Fruit fly (Drosophila melanogaster): ENCODE measurements around the gene muc.
A peak's percentile ranks its signal among the peaks of the same experiment; 100 is the strongest.

muc gene

DNA sequence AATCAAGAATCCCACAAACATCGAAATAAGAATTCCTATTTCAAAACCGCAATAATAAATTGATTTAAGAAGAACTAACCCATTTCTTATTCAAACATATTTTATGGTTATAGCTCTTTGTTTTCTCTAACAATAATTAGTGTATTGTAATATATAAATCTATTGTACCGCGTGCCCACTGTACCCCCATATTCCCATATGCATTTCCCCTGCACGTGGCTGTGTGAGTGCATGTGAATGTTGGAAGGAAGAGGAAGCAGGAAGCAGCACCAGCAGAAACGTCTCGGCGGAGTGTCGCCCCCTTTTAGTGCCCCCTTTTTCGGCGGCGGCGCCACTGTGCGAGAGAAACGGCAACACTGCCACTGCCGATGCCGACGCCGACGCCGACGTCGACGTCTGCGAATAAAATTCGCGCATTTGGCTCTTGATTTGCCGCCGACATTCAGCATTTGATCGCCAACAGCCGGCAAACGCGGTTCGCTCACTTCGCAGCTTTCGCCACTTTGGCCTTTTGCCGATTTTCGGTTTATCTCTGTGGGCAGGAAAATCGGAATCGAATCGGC lies 3.3 kb upstream of the muc start (continued):
- TF ChIP-seq pzg (GFP tag; optimal IDR thresholded peaks at IDR 0.05) (peak; percentile 18), CG33213 (GFP tag; optimal IDR thresholded peaks at IDR 0.05) (peak; percentile 21), fu2 (GFP tag; optimal IDR thresholded peaks at IDR 0.05) (peak; percentile 23), ara (GFP tag; IDR thresholded peaks at IDR 0.05) (no peak), chinmo (GFP tag; IDR thresholded peaks at IDR 0.05; ENCODE audit: partially characterized antibody) (no peak)

DNA sequence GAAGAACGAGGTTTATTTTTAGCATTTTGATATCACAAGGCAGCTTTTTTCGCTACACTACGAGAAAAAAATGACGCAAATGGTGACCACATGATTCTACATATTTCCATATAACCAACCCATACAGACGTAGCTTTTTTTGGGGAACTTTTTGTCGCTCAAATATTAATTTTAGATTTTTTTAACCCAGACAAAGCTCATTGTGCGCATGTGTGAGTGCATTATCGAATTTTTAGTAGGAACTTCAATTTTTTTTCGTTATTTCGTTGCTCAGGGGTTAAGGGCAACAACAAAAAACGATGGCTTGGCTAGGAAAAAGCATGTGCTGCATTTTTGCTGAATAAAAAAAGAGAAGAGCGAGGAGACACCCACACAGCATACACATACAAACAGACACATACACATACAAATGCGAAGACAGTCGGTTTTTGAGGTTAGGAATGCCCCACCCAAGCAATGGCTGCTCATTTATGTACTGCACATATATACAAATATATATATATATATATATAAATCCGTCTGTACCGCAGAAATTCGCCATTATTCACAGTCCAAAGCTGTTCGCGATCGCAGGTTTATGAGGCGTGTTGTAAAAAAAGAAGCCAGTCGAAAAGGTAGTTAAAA lies 2.3 kb upstream of the muc start:
- TF ChIP-seq CG17361 (GFP tag; IDR thresholded peaks at IDR 0.05) (no peak), eve (GFP tag; optimal IDR thresholded peaks at IDR 0.05) (peak in 1 of 2 experiments; percentile 19), CG11504 (tag; optimal IDR thresholded peaks at IDR 0.05) (peak; percentile 5), cg (GFP tag; optimal IDR thresholded peaks at IDR 0.05) (no peak), CG4360 (GFP tag; IDR thresholded peaks at IDR 0.05) (0 out of 2 replicates have a peak, but pooled peaks have one; percentile 12), CG10209 (GFP tag; optimal IDR thresholded peaks at IDR 0.05) (no peak), CG30403 (GFP tag; optimal IDR thresholded peaks at IDR 0.05) (no peak), Fer1 (GFP tag; optimal IDR thresholded peaks at IDR 0.05) (no peak), Med (GFP tag) (peak; percentile 74), CG13123 (GFP tag; optimal IDR thresholded peaks at IDR 0.05) (no peak), Hey (tag; optimal IDR thresholded peaks at IDR 0.05) (no peak), corto (GFP tag; optimal IDR thresholded peaks at IDR 0.05) (peak; percentile 7), CG17568 (GFP tag; optimal IDR thresholded peaks at IDR 0.05) (no peak), chinmo (GFP tag; IDR thresholded peaks at IDR 0.05; ENCODE audit: partially characterized antibody) (0 out of 4 replicates have a peak, but pooled peaks have one; percentile 29), CG2120 (GFP tag; optimal IDR thresholded peaks at IDR 0.05) (peak; percentile 30), gem (tag; optimal IDR thresholded peaks at IDR 0.05) (peak; percentile 7), Ets65A (GFP tag) (peak; percentile 52), row (GFP tag; IDR thresholded peaks at IDR 0.05) (peak; percentile 19; the same call in 1 of the 3 replicates), sd (tag; optimal IDR thresholded peaks at IDR 0.05) (peak; percentile 47), HHEX (GFP tag; optimal IDR thresholded peaks at IDR 0.05) (peak; percentile 28), bsh (GFP tag; optimal IDR thresholded peaks at IDR 0.05) (peak in 1 of 2 experiments; percentile 33), ttk (GFP tag; IDR thresholded peaks at IDR 0.05) (0 out of 2 replicates have a peak, but pooled peaks have one; percentile 22), MBD-R2 (GFP tag; IDR thresholded peaks at IDR 0.05) (0 out of 2 replicates have a peak, but pooled peaks have one; percentile 13), Drgx (GFP tag; IDR thresholded peaks at IDR 0.05) (peak; percentile 52; the same call in 1 of the 2 replicates), bigmax (GFP tag; optimal IDR thresholded peaks at IDR 0.05) (peak; percentile 93)

DNA sequence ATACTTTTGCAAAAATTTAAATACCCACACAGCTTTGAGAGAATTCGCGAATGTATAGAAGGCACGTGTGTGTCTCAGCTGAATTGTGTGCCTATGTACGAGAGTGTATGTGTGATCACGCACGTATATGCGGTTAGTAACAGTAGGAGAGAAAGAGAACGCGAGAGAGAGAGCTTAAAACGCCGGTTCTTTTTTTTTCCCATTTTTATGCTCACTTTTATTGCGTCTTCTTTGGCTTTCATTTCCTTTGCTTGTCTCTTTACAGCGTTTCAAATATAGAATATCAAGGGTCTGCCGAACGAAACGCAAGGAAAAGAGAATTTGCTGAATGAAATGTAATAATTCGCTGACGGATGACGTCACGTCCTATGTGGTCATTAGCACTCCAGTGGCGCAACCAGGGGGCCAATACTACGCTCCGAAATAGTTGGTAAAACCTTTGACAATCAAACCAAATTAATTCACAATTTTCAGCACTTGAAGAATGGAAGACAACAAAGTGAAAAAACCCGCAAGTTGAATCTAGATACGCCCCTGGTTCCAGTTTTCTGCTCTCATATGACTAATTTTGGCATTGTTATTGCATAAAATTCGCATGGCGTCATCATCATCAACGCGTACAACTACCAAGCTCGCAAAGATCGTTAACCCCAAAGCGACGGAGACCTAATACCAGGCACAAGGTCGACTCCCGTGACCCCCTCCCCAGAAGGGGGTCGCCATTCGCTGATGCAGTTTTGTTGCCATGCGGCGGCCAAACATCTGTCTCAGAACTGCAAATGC lies 1.6 kb upstream of the muc start:
- no peak for TF ChIP-seq dmrt99B (tag; optimal IDR thresholded peaks at IDR 0.05)
- TF ChIP-seq CHES-1-like (GFP tag; optimal IDR thresholded peaks at IDR 0.05), result peak; percentile 78
- TF ChIP-seq zf30C (GFP tag; optimal IDR thresholded peaks at IDR 0.05), result no peak
- TF ChIP-seq CG32772 (GFP tag; IDR thresholded peaks at IDR 0.05), result peak; percentile 43; the same call in 1 of the 2 replicates
- TF ChIP-seq chinmo (GFP tag; IDR thresholded peaks at IDR 0.05; ENCODE audit: partially characterized antibody), result 0 out of 4 replicates have a peak, but pooled peaks have one; percentile 59
- peak; percentile 75 for TF ChIP-seq fu2 (GFP tag; optimal IDR thresholded peaks at IDR 0.05)
- no peak for TF ChIP-seq trem (tag; optimal IDR thresholded peaks at IDR 0.05)
- TF ChIP-seq dati (GFP tag; IDR thresholded peaks at IDR 0.05), result peak; percentile 33; the same call in 1 of the 2 replicates
- TF ChIP-seq sr (GFP tag; IDR thresholded peaks at IDR 0.05), result no peak
- TF ChIP-seq gcm (GFP tag; optimal IDR thresholded peaks at IDR 0.05), result no peak
- peak; percentile 9 for TF ChIP-seq YL-1 (GFP tag; optimal IDR thresholded peaks at IDR 0.05)
- TF ChIP-seq Antp (GFP tag; optimal IDR thresholded peaks at IDR 0.05), result peak; percentile 71
- peak; percentile 8 for TF ChIP-seq cwo (GFP tag; optimal IDR thresholded peaks at IDR 0.05)
- TF ChIP-seq CG6175 (GFP tag; IDR thresholded peaks at IDR 0.05), result 0 out of 3 replicates have a peak, but pooled peaks have one; percentile 50
- no peak for TF ChIP-seq dmrt11E (tag; optimal IDR thresholded peaks at IDR 0.05)
- TF ChIP-seq CG11560 (tag; IDR thresholded peaks at IDR 0.05), result no peak
- TF ChIP-seq lov (optimal IDR thresholded peaks at IDR 0.05), result no peak
- no peak for TF ChIP-seq lov (GFP tag; IDR thresholded peaks at IDR 0.05)

Measured in whole organism, embryonic.